Worm (Caenorhabditis elegans): ENCODE data around the gene C47G2.3.

DNA sequence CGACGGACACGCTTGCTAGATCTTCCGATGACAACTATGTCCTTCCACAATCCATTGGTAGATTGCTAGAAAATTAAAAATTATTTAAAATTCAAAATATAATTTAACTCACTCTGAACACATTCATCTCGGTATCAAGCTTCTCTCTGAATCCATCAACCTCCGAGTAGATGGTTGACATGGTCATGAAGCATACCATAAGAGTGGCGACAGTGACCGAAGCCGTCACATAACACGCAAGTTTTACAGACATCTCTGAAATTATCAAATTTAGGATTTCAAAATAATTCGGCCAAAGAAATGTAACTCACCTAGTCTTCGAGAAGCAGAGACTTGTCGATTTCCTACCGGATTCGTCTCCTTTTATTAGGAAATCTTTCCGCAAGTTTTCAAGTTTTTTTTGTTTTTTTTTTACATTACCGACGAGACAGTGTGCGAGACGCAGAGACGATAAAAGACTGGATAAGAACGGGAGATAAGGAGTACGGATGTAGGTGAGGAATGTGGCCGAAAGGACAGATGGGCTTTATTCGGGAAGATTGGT, 47.6 kb upstream of the C47G2.3 start, which contains the start of gene sqt-1:
- TF ChIP-seq ztf-6 (GFP tag; IDR thresholded peaks at IDR 0.05) (no peak), snpc-4 (GFP tag; optimal IDR thresholded peaks at IDR 0.05) (no peak), snpc-4 (tag; optimal IDR thresholded peaks at IDR 0.05) (no peak), F39B2.1 (GFP tag; IDR thresholded peaks at IDR 0.05) (no peak), F10E7.11 (tag; optimal IDR thresholded peaks at IDR 0.05) (no peak), Y53F4B.3 (GFP tag; IDR thresholded peaks at IDR 0.05) (no peak)

Measured in whole organism, young adult.